Fruit fly (Drosophila melanogaster) whole organism, wandering third instar larva: ENCODE results near the gene MRG15.

ENCODE experiments used
- Abd-B ChIP-seq: fragments of >200 bp; optimal IDR thresholded peaks from 2 replicates; lab custom pipeline; 2017; ENCODE audit warnings: missing biosample characterization, missing genetic modification characterization
- CG32264 ChIP-seq: fragments of 200-800 bp; sonication (Bioruptor generic); optimal IDR thresholded peaks from 2 replicates; lab custom pipeline; 2016; ENCODE audit warnings: missing biosample characterization, missing genetic modification characterization
- CG9705 ChIP-seq: fragments of 200-800 bp; sonication (Bioruptor generic); optimal IDR thresholded peaks from 2 replicates; lab custom pipeline; 2018; ENCODE audit warnings: missing biosample characterization, mild to moderate bottlenecking, missing genetic modification characterization
- CrebA ChIP-seq: fragments of 200-800 bp; sonication (Bioruptor generic); optimal IDR thresholded peaks from 2 replicates; lab custom pipeline; 2016; ENCODE audit warnings: missing biosample characterization, mild to moderate bottlenecking, missing genetic modification characterization, borderline replicate concordance
- Dfd ChIP-seq: fragments of >200 bp; optimal IDR thresholded peaks from 2 replicates; lab custom pipeline; 2017; ENCODE audit warnings: missing biosample characterization, missing genetic modification characterization
- Dif ChIP-seq: fragments of 200-275, 200-300 bp; sonication (Bioruptor generic); optimal IDR thresholded peaks from 2 replicates; lab custom pipeline; 2018; ENCODE audit warnings: missing biosample characterization, missing genetic modification characterization; ENCODE audit not compliant: partially characterized antibody
- GATAd ChIP-seq: sonication (Bioruptor generic); optimal IDR thresholded peaks from 2 replicates; lab custom pipeline; 2016; ENCODE audit warnings: missing biosample characterization, missing genetic modification characterization
- HLH106 ChIP-seq: fragments of 200-800 bp; optimal IDR thresholded peaks from 3 replicates; lab custom pipeline; 2019; ENCODE audit warnings: missing biosample characterization, mild to moderate bottlenecking, missing genetic modification characterization, moderate library complexity
- Hnf4 ChIP-seq: fragments of 200-800 bp; sonication (Bioruptor generic); optimal IDR thresholded peaks from 2 replicates; lab custom pipeline; 2016; ENCODE audit warnings: missing biosample characterization, mild to moderate bottlenecking, missing genetic modification characterization
- Hr78 ChIP-seq: fragments of >200 bp; optimal IDR thresholded peaks from 2 replicates; lab custom pipeline; 2017; ENCODE audit warnings: missing biosample characterization, missing genetic modification characterization
- Jra ChIP-seq: sonication (Bioruptor generic); optimal IDR thresholded peaks from 2 replicates; lab custom pipeline; 2016; ENCODE audit warnings: missing biosample characterization, missing genetic modification characterization
- Mio ChIP-seq: sonication (Bioruptor generic); optimal IDR thresholded peaks from 2 replicates; lab custom pipeline; 2016; ENCODE audit warnings: missing biosample characterization, missing genetic modification characterization
- Myc ChIP-seq: fragments of >200 bp; optimal IDR thresholded peaks from 2 replicates; lab custom pipeline; 2017
- N ChIP-seq: fragments of >200 bp; optimal IDR thresholded peaks from 2 replicates; lab custom pipeline; 2018; ENCODE audit warnings: missing biosample characterization, missing external identifiers, missing genetic modification characterization
- Rel ChIP-seq, 2 experiments: fragments of 200-800 bp; sonication (Bioruptor generic) in 1 of 2; optimal IDR thresholded peaks; 2 replicates in 1 of 2; 3 replicates in 1 of 2; lab custom pipeline; 2016 to 2019; ENCODE audit warnings: mild to moderate bottlenecking in 2 of 2, missing biosample characterization in 2 of 2, missing genetic modification characterization in 2 of 2, moderate library complexity in 1 of 2
- Sp1 ChIP-seq: fragments of 200-800 bp; sonication (Bioruptor generic); optimal IDR thresholded peaks from 3 replicates; lab custom pipeline; 2019; ENCODE audit warnings: missing biosample characterization, mild to moderate bottlenecking, missing genetic modification characterization, moderate library complexity
- Vsx2 ChIP-seq: fragments of 200-300, 225-300 bp; sonication (Bioruptor generic); optimal IDR thresholded peaks from 2 replicates; lab custom pipeline; 2018; ENCODE audit warnings: missing biosample characterization, missing genetic modification characterization; ENCODE audit not compliant: partially characterized antibody
- br ChIP-seq: fragments of 200-800 bp; sonication (Bioruptor generic); optimal IDR thresholded peaks from 2 replicates; lab custom pipeline; 2016; ENCODE audit warnings: missing biosample characterization, missing genetic modification characterization
- brk ChIP-seq: fragments of 200-800 bp; sonication (Bioruptor generic); optimal IDR thresholded peaks from 2 replicates; lab custom pipeline; 2016; ENCODE audit warnings: missing biosample characterization, mild to moderate bottlenecking, missing genetic modification characterization
- dl ChIP-seq, 2 experiments: fragments of 175-275, 200-275 bp in 1 of 2; fragments of 200-275 bp in 1 of 2; sonication (Bioruptor generic); optimal IDR thresholded peaks; lab custom pipeline; 2018; ENCODE audit warnings: mild to moderate bottlenecking in 2 of 2, missing biosample characterization in 2 of 2, missing genetic modification characterization in 2 of 2, moderate library complexity in 2 of 2; ENCODE audit not compliant: partially characterized antibody in 2 of 2, insufficient read depth in 1 of 2
- dmrt93B ChIP-seq: fragments of 200-800 bp; sonication (Bioruptor generic); optimal IDR thresholded peaks from 2 replicates; lab custom pipeline; 2018; ENCODE audit warnings: missing biosample characterization, mild to moderate bottlenecking, missing genetic modification characterization
- dsf ChIP-seq: sonication (Bioruptor generic); optimal IDR thresholded peaks from 2 replicates; lab custom pipeline; 2016; ENCODE audit warnings: missing biosample characterization, missing genetic modification characterization, borderline replicate concordance
- ey ChIP-seq: fragments of 200-800 bp; sonication (Bioruptor generic); optimal IDR thresholded peaks from 2 replicates; lab custom pipeline; 2016; ENCODE audit warnings: missing biosample characterization, missing genetic modification characterization
- foxo ChIP-seq, 2 experiments: fragments of 200-800 bp; sonication (Bioruptor generic); optimal IDR thresholded peaks; 2 replicates in 1 of 2; 3 replicates in 1 of 2; lab custom pipeline; 2016 to 2017; ENCODE audit warnings: missing biosample characterization in 2 of 2, missing genetic modification characterization in 2 of 2
- fru ChIP-seq: fragments of 200-800 bp; sonication (Bioruptor generic); optimal IDR thresholded peaks from 3 replicates; lab custom pipeline; 2016; ENCODE audit warnings: missing biosample characterization, mild to moderate bottlenecking, missing genetic modification characterization
- h ChIP-seq: fragments of 200-800 bp; sonication (Bioruptor generic); optimal IDR thresholded peaks from 3 replicates; lab custom pipeline; 2016; ENCODE audit warnings: missing biosample characterization, mild to moderate bottlenecking, missing genetic modification characterization
- jim ChIP-seq: fragments of 175-275, 200-325 bp; sonication (Bioruptor generic); optimal IDR thresholded peaks from 2 replicates; lab custom pipeline; 2016; ENCODE audit warnings: missing biosample characterization, mild to moderate bottlenecking, missing genetic modification characterization
- lola ChIP-seq: fragments of >200 bp; optimal IDR thresholded peaks from 2 replicates; lab custom pipeline; 2017; ENCODE audit warnings: missing biosample characterization, missing genetic modification characterization
- pan ChIP-seq: fragments of >200 bp; optimal IDR thresholded peaks from 2 replicates; lab custom pipeline; 2017
- psq ChIP-seq: fragments of 200-800 bp; sonication (Bioruptor generic); optimal IDR thresholded peaks from 3 replicates; lab custom pipeline; 2017; ENCODE audit warnings: missing biosample characterization, mild to moderate bottlenecking, missing genetic modification characterization, moderate library complexity
- rgr ChIP-seq: fragments of 200-800 bp; sonication (Bioruptor generic); optimal IDR thresholded peaks from 3 replicates; lab custom pipeline; 2016; ENCODE audit warnings: missing biosample characterization, mild to moderate bottlenecking, missing genetic modification characterization
- sage ChIP-seq: fragments of 200-800 bp; sonication (Bioruptor generic); optimal IDR thresholded peaks from 2 replicates; lab custom pipeline; 2016; ENCODE audit warnings: missing biosample characterization, mild to moderate bottlenecking, missing genetic modification characterization
- sv ChIP-seq: fragments of 200-800 bp; sonication (Bioruptor generic); optimal IDR thresholded peaks from 3 replicates; lab custom pipeline; 2016; ENCODE audit warnings: missing biosample characterization, missing genetic modification characterization
- tai ChIP-seq: sonication (Bioruptor generic); optimal IDR thresholded peaks from 2 replicates; lab custom pipeline; 2016; ENCODE audit warnings: missing biosample characterization, missing genetic modification characterization
- usp ChIP-seq: fragments of >200 bp; optimal IDR thresholded peaks from 2 replicates; lab custom pipeline; 2017; ENCODE audit warnings: missing biosample characterization, missing genetic modification characterization
- woc ChIP-seq: sonication (Bioruptor generic); optimal IDR thresholded peaks from 2 replicates; lab custom pipeline; 2016; ENCODE audit warnings: missing biosample characterization, mild to moderate bottlenecking, missing genetic modification characterization

MRG15 gene

dm6 chr3R:15249735-15250134 lies 28.2 kb downstream of the MRG15 start, which contains the start of gene CG42404:
Gene CG42404 (plus strand): TSS chr3R:15250094.
- TF ChIP-seq Hnf4: no peak
- no peak for TF ChIP-seq N
- no peak for TF ChIP-seq jim (GFP tag; lab: Kevin White, UChicago)
- TF ChIP-seq ey: no peak
- no peak for TF ChIP-seq Myc (lab: Kevin White, UChicago)
- TF ChIP-seq sv: no peak
- TF ChIP-seq psq (GFP tag; lab: Kevin White, UChicago): no peak
- no peak for TF ChIP-seq tai (GFP tag; lab: Kevin White, UChicago)
- no peak for TF ChIP-seq sage
- TF ChIP-seq woc: no peak
- TF ChIP-seq Sp1: no peak
- no peak for TF ChIP-seq CG32264 (GFP tag; lab: Kevin White, UChicago)
- no peak for TF ChIP-seq rgr (GFP tag; lab: Kevin White, UChicago)
- TF ChIP-seq Mio (GFP tag; lab: Kevin White, UChicago): no peak
- TF ChIP-seq, all 38 proteins: peak for 0

dm6 chr3R:15249037-15249436 lies 28.9 kb downstream of the MRG15 start, which contains the start of gene Amt:
Gene Amt (minus strand): TSS chr3R:15249137.
- TF ChIP-seq Jra (no peak), jim (GFP tag; lab: Kevin White, UChicago) (no peak), dl (GFP tag; optimal IDR thresholded peaks at IDR 0.05; lab: Kevin White, UChicago; ENCODE audit: insufficient read depth in 1 of 2, partially characterized antibody in 2 of 2) (no peak), Hnf4 (no peak), HLH106 (tag; lab: Kevin White, UChicago) (no peak), brk (GFP tag; lab: Kevin White, UChicago) (no peak), GATAd (GFP tag; lab: Kevin White, UChicago) (no peak), Vsx2 (GFP tag; lab: Kevin White, UChicago) (no peak), lola (GFP tag; lab: Kevin White, UChicago) (no peak), CrebA (GFP tag; lab: Kevin White, UChicago) (no peak), Sp1 (no peak), woc (no peak), Abd-B (GFP tag; lab: Kevin White, UChicago) (no peak), Dfd (GFP tag; lab: Kevin White, UChicago) (no peak), br (GFP tag; lab: Kevin White, UChicago) (no peak), N (no peak), h (GFP tag; lab: Kevin White, UChicago) (no peak), rgr (GFP tag; lab: Kevin White, UChicago) (no peak), usp (no peak), Dif (no peak)

dm6 chr3R:15246601-15247000 lies 31.3 kb downstream of the MRG15 start:
- TF ChIP-seq foxo (GFP tag; optimal IDR thresholded peaks at IDR 0.05; lab: Kevin White, UChicago) (peak in 1 of 2 experiments; percentile 22), Jra (peak; percentile 9), psq (GFP tag; lab: Kevin White, UChicago) (no peak), br (GFP tag; lab: Kevin White, UChicago) (peak; percentile 4), Myc (lab: Kevin White, UChicago) (no peak), N (no peak), Rel (GFP tag; optimal IDR thresholded peaks at IDR 0.05; lab: Kevin White, UChicago) (no peak), Rel (tag; optimal IDR thresholded peaks at IDR 0.05; lab: Kevin White, UChicago) (peak; percentile 98), dl (GFP tag; optimal IDR thresholded peaks at IDR 0.05; lab: Kevin White, UChicago; ENCODE audit: insufficient read depth in 1 of 2, partially characterized antibody in 2 of 2) (no peak), Sp1 (peak; percentile 8), h (GFP tag; lab: Kevin White, UChicago) (peak; percentile 7), dmrt93B (GFP tag; lab: Kevin White, UChicago) (no peak), brk (GFP tag; lab: Kevin White, UChicago) (no peak), fru (GFP tag; lab: Kevin White, UChicago) (no peak), sage (no peak), usp (no peak), Hr78 (GFP tag; lab: Kevin White, UChicago) (no peak), Abd-B (GFP tag; lab: Kevin White, UChicago) (no peak), woc (no peak), GATAd (GFP tag; lab: Kevin White, UChicago) (no peak), HLH106 (tag; lab: Kevin White, UChicago) (no peak), dsf (GFP tag; lab: Kevin White, UChicago) (no peak)

dm6 chr3R:15243452-15243851 lies 34.5 kb downstream of the MRG15 start:
- TF ChIP-seq sage: peak; percentile 60
- TF ChIP-seq woc: no peak
- TF ChIP-seq CG9705 (GFP tag; lab: Kevin White, UChicago): no peak
- no peak for TF ChIP-seq pan (lab: Kevin White, UChicago)
- TF ChIP-seq br (GFP tag; lab: Kevin White, UChicago): no peak
- no peak for TF ChIP-seq CrebA (GFP tag; lab: Kevin White, UChicago)
- no peak for TF ChIP-seq dmrt93B (GFP tag; lab: Kevin White, UChicago)
- peak; percentile 4 for TF ChIP-seq ey
- TF ChIP-seq N: peak; percentile 69
- TF ChIP-seq Vsx2 (GFP tag; lab: Kevin White, UChicago): no peak
- TF ChIP-seq Hnf4: no peak
- TF ChIP-seq tai (GFP tag; lab: Kevin White, UChicago): no peak
- peak; percentile 0 for TF ChIP-seq fru (GFP tag; lab: Kevin White, UChicago)
- no peak for TF ChIP-seq usp
- no peak for TF ChIP-seq lola (GFP tag; lab: Kevin White, UChicago)
- no peak for TF ChIP-seq psq (GFP tag; lab: Kevin White, UChicago)
- peak; percentile 34 for TF ChIP-seq brk (GFP tag; lab: Kevin White, UChicago)
- TF ChIP-seq dsf (GFP tag; lab: Kevin White, UChicago): no peak
- peak; percentile 56 for TF ChIP-seq Myc (lab: Kevin White, UChicago)
- peak; percentile 63 for TF ChIP-seq h (GFP tag; lab: Kevin White, UChicago)
- no peak for TF ChIP-seq jim (GFP tag; lab: Kevin White, UChicago)
- peak; percentile 29 for TF ChIP-seq Hr78 (GFP tag; lab: Kevin White, UChicago)
- no peak for TF ChIP-seq Sp1
- peak; percentile 9 for TF ChIP-seq Rel (GFP tag; optimal IDR thresholded peaks at IDR 0.05; lab: Kevin White, UChicago)
- peak; percentile 34 for TF ChIP-seq Rel (tag; optimal IDR thresholded peaks at IDR 0.05; lab: Kevin White, UChicago)
- peak; percentile 33 for TF ChIP-seq Jra
- no peak for TF ChIP-seq GATAd (GFP tag; lab: Kevin White, UChicago)
- peak; percentile 13 for TF ChIP-seq rgr (GFP tag; lab: Kevin White, UChicago)
- no peak for TF ChIP-seq Mio (GFP tag; lab: Kevin White, UChicago)
- peak; percentile 48 for TF ChIP-seq Dif
- TF ChIP-seq foxo (GFP tag; optimal IDR thresholded peaks at IDR 0.05; lab: Kevin White, UChicago): no peak
